Worm (Caenorhabditis elegans) whole organism, L2 larva: ENCODE results near the gene F23F1.2.
A peak's percentile ranks its signal among the peaks of the same experiment; 100 is the strongest.

Source experiments
- C34F6.9 ChIP-seq: fragments of 150-350 bp; optimal IDR thresholded peaks from 2 replicates; lab custom pipeline; 2014; ENCODE audit warnings: missing biosample characterization, missing genetic modification characterization
- F13H6.1 ChIP-seq: sonication (generic microtip); optimal IDR thresholded peaks from 2 replicates; lab custom pipeline; 2016; ENCODE audit warnings: missing genetic modification characterization, missing compliant biosample characterization
- R02D3.7 ChIP-seq: fragments of 150-350 bp; optimal IDR thresholded peaks from 2 replicates; lab custom pipeline; 2014; ENCODE audit warnings: missing biosample characterization, missing genetic modification characterization
- Y55F3AM.14 ChIP-seq: fragments of 200-800 bp; sonication (Bioruptor generic); optimal IDR thresholded peaks from 2 replicates; lab custom pipeline; 2018; ENCODE audit warnings: mild to moderate bottlenecking, missing genetic modification characterization, missing compliant biosample characterization
- ZK546.5 ChIP-seq: sonication (generic microtip); optimal IDR thresholded peaks from 2 replicates; lab custom pipeline; 2017; ENCODE audit warnings: missing biosample characterization, missing genetic modification characterization
- alr-1 ChIP-seq: fragments of 150-350 bp; optimal IDR thresholded peaks from 2 replicates; lab custom pipeline; 2014; ENCODE audit warnings: missing biosample characterization, missing genetic modification characterization
- aly-2 ChIP-seq: fragments of 150-350 bp; optimal IDR thresholded peaks from 2 replicates; lab custom pipeline; 2014; ENCODE audit warnings: missing biosample characterization, missing genetic modification characterization
- ama-1 ChIP-seq: fragments of 150-350 bp; optimal IDR thresholded peaks from 2 replicates; lab custom pipeline; 2018; ENCODE audit warnings: inconsistent platforms
- blmp-1 ChIP-seq: sonication (generic microtip); optimal IDR thresholded peaks from 2 replicates; lab custom pipeline; 2017; ENCODE audit warnings: missing genetic modification characterization, mild to moderate bottlenecking, missing compliant biosample characterization, antibody characterized with exemption, moderate library complexity; ENCODE audit not compliant: insufficient read depth
- ceh-16 ChIP-seq: fragments of 150-350 bp; optimal IDR thresholded peaks from 2 replicates; lab custom pipeline; 2014; ENCODE audit warnings: missing biosample characterization, missing genetic modification characterization
- ceh-82 ChIP-seq: fragments of 150-350 bp; optimal IDR thresholded peaks from 2 replicates; lab custom pipeline; 2014; ENCODE audit warnings: missing biosample characterization, missing genetic modification characterization
- crh-2 ChIP-seq: sonication (generic microtip); optimal IDR thresholded peaks from 2 replicates; lab custom pipeline; 2017; ENCODE audit warnings: missing biosample characterization, missing genetic modification characterization
- dmd-4 ChIP-seq: sonication (generic microtip); optimal IDR thresholded peaks from 2 replicates; lab custom pipeline; 2017; ENCODE audit warnings: missing biosample characterization, missing genetic modification characterization
- egl-27 ChIP-seq: sonication (generic microtip); optimal IDR thresholded peaks from 3 replicates; lab custom pipeline; 2017; ENCODE audit warnings: missing biosample characterization, missing genetic modification reagents, missing genetic modification characterization
- elt-1 ChIP-seq: fragments of 150-350 bp; optimal IDR thresholded peaks from 2 replicates; lab custom pipeline; 2014; ENCODE audit warnings: missing biosample characterization, missing genetic modification characterization
- elt-3 ChIP-seq: sonication (generic microtip); optimal IDR thresholded peaks from 2 replicates; lab custom pipeline; 2017; ENCODE audit warnings: missing biosample characterization, missing genetic modification characterization
- fos-1 ChIP-seq: fragments of 150-350 bp; optimal IDR thresholded peaks from 2 replicates; lab custom pipeline; 2014; ENCODE audit warnings: missing biosample characterization, missing genetic modification characterization
- gmeb-1 ChIP-seq: fragments of 150-350 bp; optimal IDR thresholded peaks from 2 replicates; lab custom pipeline; 2014; ENCODE audit warnings: missing biosample characterization, missing genetic modification characterization
- lin-11 ChIP-seq: fragments of 150-350 bp; sonication (generic microtip); optimal IDR thresholded peaks from 2 replicates; lab custom pipeline; 2014; ENCODE audit warnings: missing biosample characterization, missing genetic modification characterization, inconsistent platforms, mixed read lengths
- lin-13 ChIP-seq: fragments of 150-350 bp; optimal IDR thresholded peaks from 2 replicates; lab custom pipeline; 2014; ENCODE audit warnings: missing biosample characterization, missing genetic modification reagents, missing genetic modification characterization
- lin-39 ChIP-seq: fragments of 150-350 bp; optimal IDR thresholded peaks from 2 replicates; lab custom pipeline; 2014; ENCODE audit warnings: missing biosample characterization, missing genetic modification reagents, missing genetic modification characterization
- lsy-2 ChIP-seq, 2 experiments: fragments of 150-350 bp in 1 of 2; sonication (generic microtip) in 1 of 2; optimal IDR thresholded peaks; 2 replicates each; lab custom pipeline; 2014 to 2017; ENCODE audit warnings: missing biosample characterization in 2 of 2, missing genetic modification characterization in 2 of 2
- mab-5 ChIP-seq: fragments of 150-350 bp; optimal IDR thresholded peaks from 2 replicates; lab custom pipeline; 2014; ENCODE audit warnings: missing biosample characterization, missing genetic modification characterization
- mbf-1 ChIP-seq: sonication (generic microtip); optimal IDR thresholded peaks from 2 replicates; lab custom pipeline; 2017; ENCODE audit warnings: missing biosample characterization, missing genetic modification characterization
- mdl-1 ChIP-seq, 2 experiments: fragments of 150-350 bp in 1 of 2; sonication (generic microtip) in 1 of 2; optimal IDR thresholded peaks; 2 replicates each; lab custom pipeline; 2017; ENCODE audit warnings: missing biosample characterization in 2 of 2, missing genetic modification characterization in 2 of 2
- nhr-10 ChIP-seq: sonication (generic microtip); optimal IDR thresholded peaks from 2 replicates; lab custom pipeline; 2017; ENCODE audit warnings: missing biosample characterization, missing genetic modification characterization
- nhr-11 ChIP-seq: fragments of 150-350 bp; optimal IDR thresholded peaks from 2 replicates; lab custom pipeline; 2014; ENCODE audit warnings: missing biosample characterization, missing genetic modification characterization
- nhr-12 ChIP-seq: fragments of 150-350 bp; optimal IDR thresholded peaks from 2 replicates; lab custom pipeline; 2014; ENCODE audit warnings: missing biosample characterization, missing genetic modification characterization
- nhr-129 ChIP-seq: fragments of 150-350 bp; optimal IDR thresholded peaks from 2 replicates; lab custom pipeline; 2014; ENCODE audit warnings: missing biosample characterization, missing genetic modification characterization
- nhr-21 ChIP-seq: fragments of 150-350 bp; optimal IDR thresholded peaks from 2 replicates; lab custom pipeline; 2014; ENCODE audit warnings: missing biosample characterization, missing genetic modification characterization
- nhr-23 ChIP-seq: fragments of 150-350 bp; optimal IDR thresholded peaks from 2 replicates; lab custom pipeline; 2014; ENCODE audit warnings: missing biosample characterization, missing genetic modification reagents, missing genetic modification characterization
- nhr-237 ChIP-seq: fragments of 150-350 bp; optimal IDR thresholded peaks from 2 replicates; lab custom pipeline; 2014; ENCODE audit warnings: missing biosample characterization, missing genetic modification characterization
- nhr-25 ChIP-seq: fragments of 150-350 bp; sonication (generic microtip); optimal IDR thresholded peaks from 3 replicates; lab custom pipeline; 2014; ENCODE audit warnings: missing biosample characterization, missing genetic modification characterization
- nhr-6 ChIP-seq: fragments of 150-350 bp; optimal IDR thresholded peaks from 2 replicates; lab custom pipeline; 2014; ENCODE audit warnings: missing biosample characterization, missing genetic modification characterization
- nhr-77 ChIP-seq: fragments of 150-350 bp; optimal IDR thresholded peaks from 2 replicates; lab custom pipeline; 2014; ENCODE audit warnings: missing biosample characterization, missing genetic modification characterization
- peb-1 ChIP-seq: fragments of 150-350 bp; optimal IDR thresholded peaks from 2 replicates; lab custom pipeline; 2014; ENCODE audit warnings: missing biosample characterization, missing genetic modification characterization
- sem-4 ChIP-seq: fragments of 150-350 bp; optimal IDR thresholded peaks from 2 replicates; lab custom pipeline; 2014; ENCODE audit warnings: missing biosample characterization, missing genetic modification reagents, missing genetic modification characterization
- skn-1 ChIP-seq: sonication (generic microtip); optimal IDR thresholded peaks from 2 replicates; lab custom pipeline; 2017; ENCODE audit warnings: missing biosample characterization, missing genetic modification characterization
- sma-3 ChIP-seq: sonication (generic microtip); optimal IDR thresholded peaks from 2 replicates; lab custom pipeline; 2016; ENCODE audit warnings: missing genetic modification reagents, missing genetic modification characterization, missing compliant biosample characterization
- sma-9 ChIP-seq, 2 experiments: fragments of 150-350 bp in 1 of 2; sonication (generic microtip) in 1 of 2; optimal IDR thresholded peaks; 2 replicates each; lab custom pipeline; 2014 to 2016; ENCODE audit warnings: missing genetic modification characterization in 2 of 2, mild to moderate bottlenecking in 1 of 2, missing biosample characterization in 1 of 2, missing compliant biosample characterization in 1 of 2, missing genetic modification reagents in 1 of 2, moderate library complexity in 1 of 2
- snpc-4 ChIP-seq: fragments of 150-350 bp; optimal IDR thresholded peaks from 2 replicates; lab custom pipeline; 2014; ENCODE audit warnings: missing biosample characterization, missing genetic modification characterization
- unc-39 ChIP-seq: fragments of 150-350 bp; optimal IDR thresholded peaks from 2 replicates; lab custom pipeline; 2014; ENCODE audit warnings: missing biosample characterization, missing genetic modification characterization
- unc-55 ChIP-seq: fragments of 150-350 bp; sonication (generic microtip); optimal IDR thresholded peaks from 3 replicates; lab custom pipeline; 2014; ENCODE audit warnings: missing biosample characterization, missing genetic modification reagents, missing genetic modification characterization
- unc-62 ChIP-seq: fragments of 150-350 bp; optimal IDR thresholded peaks from 2 replicates; lab custom pipeline; 2014; ENCODE audit warnings: missing biosample characterization, missing genetic modification reagents, missing genetic modification characterization
- zag-1 ChIP-seq: fragments of 150-350 bp; optimal IDR thresholded peaks from 2 replicates; lab custom pipeline; 2014; ENCODE audit warnings: missing biosample characterization, missing genetic modification characterization
- ztf-1 ChIP-seq: fragments of 200-800 bp; sonication (Bioruptor generic); conservative IDR thresholded peaks from 2 replicates; pipeline ENCODE4 v1.3.6; 2022; ENCODE audit warnings: missing genetic modification characterization, missing compliant biosample characterization
- ztf-11 ChIP-seq: sonication (generic microtip); optimal IDR thresholded peaks from 2 replicates; lab custom pipeline; 2017; ENCODE audit warnings: missing biosample characterization, missing genetic modification characterization
- ztf-4 ChIP-seq: fragments of 150-350 bp; optimal IDR thresholded peaks from 2 replicates; lab custom pipeline; 2014; ENCODE audit warnings: missing biosample characterization, missing genetic modification characterization

The F23F1.2 gene

ce11 chrII:23025-23424 lies 11.0 kb upstream of the F23F1.2 start, which contains the start of gene sqt-2:
sqt-2 (plus strand) TSS chrII:23325.
- TF ChIP-seq nhr-6 (tag; lab: Kevin White, UChicago) = peak; percentile 37
- no peak for TF ChIP-seq elt-3 (tag; lab: Kevin White, UChicago)
- TF ChIP-seq nhr-21 (tag; lab: Kevin White, UChicago) = peak; percentile 25
- TF ChIP-seq ama-1 = peak; percentile 13
- TF ChIP-seq lsy-2 (tag; optimal IDR thresholded peaks at IDR 0.05; lab: Kevin White, UChicago) = no peak

ce11 chrII:23739-24138 lies 10.3 kb upstream of the F23F1.2 start:
- no peak for TF ChIP-seq lin-39
- TF ChIP-seq ama-1 = peak; percentile 62
- no peak for TF ChIP-seq lin-11 (tag; lab: Kevin White, UChicago)
- TF ChIP-seq elt-3 (tag; lab: Kevin White, UChicago) = peak; percentile 27

ce11 chrII:24559-24998 lies 9.4 kb upstream of the F23F1.2 start, which contains the start of gene enee-1:
enee-1 (plus strand) TSS chrII:24666.
- TF ChIP-seq mdl-1 (tag; optimal IDR thresholded peaks at IDR 0.05; lab: Kevin White, UChicago) (peak in 1 of 2 experiments; percentile 36), ztf-1 (no peak), lin-11 (tag; lab: Kevin White, UChicago) (peak; percentile 62), elt-3 (tag; lab: Kevin White, UChicago) (no peak), fos-1 (tag; lab: Kevin White, UChicago) (peak; percentile 50), nhr-23 (tag; lab: Kevin White, UChicago) (no peak), nhr-11 (tag; lab: Kevin White, UChicago) (no peak), blmp-1 (tag; lab: Kevin White, UChicago) (peak; percentile 38), F13H6.1 (tag; lab: Kevin White, UChicago) (peak; percentile 78), unc-62 (GFP tag; lab: Kevin White, UChicago) (no peak), nhr-6 (tag; lab: Kevin White, UChicago) (peak; percentile 99), unc-55 (GFP tag; lab: Kevin White, UChicago) (peak; percentile 97), gmeb-1 (tag; lab: Kevin White, UChicago) (no peak), ama-1 (peak; percentile 87), ceh-82 (tag; lab: Kevin White, UChicago) (peak; percentile 67), C34F6.9 (tag; lab: Kevin White, UChicago) (peak; percentile 90), ceh-16 (tag; lab: Kevin White, UChicago) (peak; percentile 21), nhr-10 (tag; lab: Kevin White, UChicago) (peak; percentile 74), lin-39 (no peak), dmd-4 (tag; lab: Kevin White, UChicago) (no peak), sma-3 (GFP tag; lab: Kevin White, UChicago) (peak; percentile 86), ztf-11 (tag; lab: Kevin White, UChicago) (no peak), mab-5 (tag; lab: Kevin White, UChicago) (peak; percentile 77), zag-1 (tag; lab: Kevin White, UChicago) (peak; percentile 51), unc-39 (tag; lab: Kevin White, UChicago) (no peak), nhr-21 (tag; lab: Kevin White, UChicago) (peak; percentile 94), skn-1 (tag; lab: Kevin White, UChicago) (peak; percentile 23), nhr-12 (no peak), nhr-129 (tag; lab: Kevin White, UChicago) (peak; percentile 91), crh-2 (tag; lab: Kevin White, UChicago) (peak; percentile 94), Y55F3AM.14 (GFP tag; lab: Kevin White, UChicago) (no peak), sem-4 (tag; lab: Kevin White, UChicago) (no peak), nhr-77 (tag; lab: Kevin White, UChicago) (peak; percentile 18), alr-1 (tag; lab: Kevin White, UChicago) (no peak), peb-1 (tag; lab: Kevin White, UChicago) (no peak), ZK546.5 (tag; lab: Kevin White, UChicago) (no peak), egl-27 (tag; lab: Kevin White, UChicago) (peak; percentile 4), R02D3.7 (tag; lab: Kevin White, UChicago) (peak; percentile 62), lsy-2 (tag; optimal IDR thresholded peaks at IDR 0.05; lab: Kevin White, UChicago) (peak; percentile 83 to 93), ztf-4 (tag; lab: Kevin White, UChicago) (peak; percentile 5), snpc-4 (peak; percentile 48), mbf-1 (tag; lab: Kevin White, UChicago) (no peak), sma-9 (GFP tag; optimal IDR thresholded peaks at IDR 0.05; lab: Kevin White, UChicago) (peak; percentile 90), sma-9 (tag; optimal IDR thresholded peaks at IDR 0.05; lab: Kevin White, UChicago) (no peak), lin-13 (peak; percentile 91), aly-2 (tag; lab: Kevin White, UChicago) (no peak), nhr-237 (no peak), elt-1 (tag; lab: Kevin White, UChicago) (peak; percentile 18), nhr-25 (tag; lab: Kevin White, UChicago) (peak; percentile 89)
